Fruit fly (Drosophila melanogaster) whole organism, pupa: Measurements from ENCODE around the gene Evi5.

Experiments used
- CG12605 ChIP-seq: fragments of 200-800 bp; sonication (Bioruptor generic); IDR thresholded peaks from 2 replicates; pipeline ENCODE4 v1.3.6; 2022; ENCODE audit warnings: missing biosample characterization, missing genetic modification characterization
- CG14655 ChIP-seq: fragments of 200-800 bp; sonication (Bioruptor generic); optimal IDR thresholded peaks from 3 replicates; lab custom pipeline; 2017; ENCODE audit warnings: mild to moderate bottlenecking, missing biosample characterization, missing genetic modification reagents, missing genetic modification characterization
- CG34367 ChIP-seq: fragments of 200-800 bp; sonication (Bioruptor generic); optimal IDR thresholded peaks from 2 replicates; lab custom pipeline; 2018; ENCODE audit warnings: missing biosample characterization, mild to moderate bottlenecking, missing genetic modification characterization
- CG8301 ChIP-seq: fragments of 200-800 bp; sonication (Bioruptor generic); optimal IDR thresholded peaks from 2 replicates; lab custom pipeline; 2018; ENCODE audit warnings: missing biosample characterization, mild to moderate bottlenecking, missing genetic modification characterization
- EcR ChIP-seq: fragments of 200-800 bp; sonication (Bioruptor generic); optimal IDR thresholded peaks from 3 replicates; lab custom pipeline; 2019; ENCODE audit warnings: missing biosample characterization, missing genetic modification characterization, mild to moderate bottlenecking, moderate library complexity, missing genetic modification reagents
- Ets98B ChIP-seq: fragments of 200-800 bp; sonication (Bioruptor generic); IDR thresholded peaks from 2 replicates; pipeline ENCODE4 v1.3.6; 2022; ENCODE audit warnings: missing biosample characterization, missing genetic modification characterization
- Pif1B ChIP-seq: fragments of 200-800 bp; sonication (Bioruptor generic); optimal IDR thresholded peaks from 3 replicates; lab custom pipeline; 2016; ENCODE audit warnings: missing biosample characterization, missing genetic modification characterization
- Snoo ChIP-seq: fragments of 200-800 bp; sonication (Bioruptor generic); optimal IDR thresholded peaks from 3 replicates; lab custom pipeline; 2017; ENCODE audit warnings: missing biosample characterization, mild to moderate bottlenecking, missing genetic modification characterization, inconsistent platforms

DNA sequence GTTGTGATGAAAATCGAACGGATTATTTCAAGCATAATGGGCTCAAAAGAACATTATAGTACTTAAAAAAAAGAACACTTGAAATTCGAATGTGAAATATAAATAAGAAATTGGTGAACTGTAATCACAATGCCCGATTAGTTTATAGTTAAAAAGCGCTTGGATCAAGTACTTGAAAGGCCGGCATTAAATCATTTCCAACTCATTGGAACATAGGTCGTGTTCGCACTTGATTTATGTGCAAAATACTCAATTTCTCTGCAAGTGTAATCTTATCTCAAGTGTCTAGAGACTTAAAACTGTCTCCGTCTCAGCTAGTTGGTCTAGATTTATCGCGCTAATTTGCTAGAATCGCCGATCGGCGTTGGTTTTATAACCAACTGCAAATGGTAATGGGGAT, 29.7 kb downstream of the Evi5 start:
- TF ChIP-seq Snoo (tag; lab: Kevin White, UChicago) (no peak), CG12605 (GFP tag; lab: Robert Waterston, UW) (no peak), Pif1B (GFP tag; lab: Kevin White, UChicago) (no peak), CG8301 (tag; lab: Kevin White, UChicago) (no peak), CG14655 (GFP tag; lab: Kevin White, UChicago) (no peak), CG34367 (tag; lab: Kevin White, UChicago) (no peak), Ets98B (GFP tag; lab: Robert Waterston, UW) (no peak), EcR (GFP tag; lab: Kevin White, UChicago) (no peak)
